Worm (Caenorhabditis elegans) whole organism, L4 larva: Measurements from ENCODE around the gene W02D7.11.

Source experiments
- F44E2.7 ChIP-seq: fragments of 200-800 bp; sonication (Bioruptor generic); IDR thresholded peaks from 2 replicates; pipeline ENCODE4 v2.1.2; 2022; ENCODE audit warnings: missing genetic modification characterization, missing compliant biosample characterization
- Y48G9A.11 ChIP-seq: fragments of 200-800 bp; sonication (Bioruptor generic); IDR thresholded peaks from 2 replicates; pipeline ENCODE4 v1.3.6; 2022; ENCODE audit warnings: missing genetic modification reagents, missing genetic modification characterization, missing compliant biosample characterization
- aha-1 ChIP-seq: fragments of 150-350 bp; peaks from one replicate; lab custom pipeline; 2014; ENCODE audit warnings: missing biosample characterization, missing genetic modification characterization
- aly-2 ChIP-seq: sonication (generic microtip); optimal IDR thresholded peaks from 2 replicates; lab custom pipeline; 2018; ENCODE audit warnings: missing biosample characterization, missing genetic modification characterization
- ces-1 ChIP-seq: fragments of 150-350 bp; sonication (generic microtip); optimal IDR thresholded peaks from 4 replicates; lab custom pipeline; 2014; ENCODE audit warnings: missing biosample characterization, missing genetic modification reagents, missing genetic modification characterization
- daf-16 ChIP-seq, 3 experiments: sonication (generic microtip); optimal IDR thresholded peaks; 2 replicates each; lab custom pipeline; 2016 to 2017; ENCODE audit warnings: missing genetic modification characterization in 3 of 3, missing genetic modification reagents in 3 of 3, mild to moderate bottlenecking in 2 of 3, missing compliant biosample characterization in 2 of 3, missing biosample characterization in 1 of 3, moderate library complexity in 1 of 3
- dmd-9 ChIP-seq: fragments of 200-800 bp; sonication (Bioruptor generic); IDR thresholded peaks from 2 replicates; pipeline ENCODE4 v1.3.6; 2022; ENCODE audit warnings: missing genetic modification reagents, missing genetic modification characterization, missing compliant biosample characterization
- duxl-1 ChIP-seq: sonication (generic microtip); optimal IDR thresholded peaks from 2 replicates; lab custom pipeline; 2016; ENCODE audit warnings: mild to moderate bottlenecking, missing genetic modification characterization, moderate library complexity, missing compliant biosample characterization; ENCODE audit not compliant: poor library complexity
- gei-8 ChIP-seq: fragments of 200-800 bp; sonication (Bioruptor generic); optimal IDR thresholded peaks from 2 replicates; lab custom pipeline; 2018; ENCODE audit warnings: mild to moderate bottlenecking, missing genetic modification characterization, missing compliant biosample characterization
- hlh-11 ChIP-seq: fragments of 200-800 bp; sonication (Bioruptor generic); optimal IDR thresholded peaks from 2 replicates; lab custom pipeline; 2018; ENCODE audit warnings: mild to moderate bottlenecking, missing genetic modification characterization, missing compliant biosample characterization
- lin-13 ChIP-seq: fragments of 150-350 bp; optimal IDR thresholded peaks from 2 replicates; lab custom pipeline; 2014; ENCODE audit warnings: missing biosample characterization, missing genetic modification reagents, missing genetic modification characterization
- mxl-2 ChIP-seq: fragments of 200-800 bp; sonication (Bioruptor generic); conservative IDR thresholded peaks from 2 replicates; pipeline ENCODE4 v1.3.6; 2022; ENCODE audit warnings: missing genetic modification reagents, missing genetic modification characterization, missing compliant biosample characterization
- nhr-111 ChIP-seq: fragments of 200-800 bp; sonication (Bioruptor generic); optimal IDR thresholded peaks from 2 replicates; lab custom pipeline; 2018; ENCODE audit warnings: mild to moderate bottlenecking, missing genetic modification characterization, missing compliant biosample characterization
- nhr-28 ChIP-seq: fragments of 150-350 bp; optimal IDR thresholded peaks from 2 replicates; lab custom pipeline; 2014; ENCODE audit warnings: missing biosample characterization, missing genetic modification characterization
- nhr-76 ChIP-seq: fragments of 150-350 bp; optimal IDR thresholded peaks from 2 replicates; lab custom pipeline; 2014; ENCODE audit warnings: missing biosample characterization, missing genetic modification characterization
- nhr-77 ChIP-seq: fragments of 150-350 bp; optimal IDR thresholded peaks from 2 replicates; lab custom pipeline; 2014; ENCODE audit warnings: missing biosample characterization, missing genetic modification characterization
- skn-1 ChIP-seq: fragments of 150-350 bp; optimal IDR thresholded peaks from 2 replicates; lab custom pipeline; 2014; ENCODE audit warnings: missing biosample characterization, missing genetic modification characterization
- spr-1 ChIP-seq: sonication (generic microtip); optimal IDR thresholded peaks from 2 replicates; lab custom pipeline; 2016; ENCODE audit warnings: mild to moderate bottlenecking, missing genetic modification characterization, missing compliant biosample characterization
- tag-97 ChIP-seq: fragments of 200-800 bp; sonication (Bioruptor generic); IDR thresholded peaks from 2 replicates; pipeline ENCODE4 v1.3.6; 2022; ENCODE audit warnings: missing genetic modification characterization, missing compliant biosample characterization
- unc-39 ChIP-seq: sonication (generic microtip); optimal IDR thresholded peaks from 2 replicates; lab custom pipeline; 2017; ENCODE audit warnings: missing biosample characterization, missing genetic modification characterization
- vab-7 ChIP-seq: fragments of 200-800 bp; sonication (Bioruptor generic); IDR thresholded peaks from 2 replicates; pipeline ENCODE4 v1.3.6; 2022; ENCODE audit warnings: missing genetic modification reagents, missing genetic modification characterization, missing compliant biosample characterization
- zip-2 ChIP-seq: fragments of 150-350 bp; optimal IDR thresholded peaks from 2 replicates; lab custom pipeline; 2014; ENCODE audit warnings: missing biosample characterization, missing genetic modification characterization

W02D7.11 gene

ce11 chrV:8254973-8255372 lies 49.3 kb downstream of the W02D7.11 start:
- TF ChIP-seq hlh-11 (tag; lab: Kevin White, UChicago), result no peak
- no peak for TF ChIP-seq nhr-111 (GFP tag; lab: Kevin White, UChicago)
- no peak for TF ChIP-seq tag-97
- no peak for TF ChIP-seq nhr-28 (tag; lab: Kevin White, UChicago)
- no peak for TF ChIP-seq daf-16 (GFP tag; optimal IDR thresholded peaks at IDR 0.05; lab: Kevin White, UChicago)
- no peak for TF ChIP-seq daf-16 (tag; optimal IDR thresholded peaks at IDR 0.05; lab: Kevin White, UChicago)
- no peak for TF ChIP-seq skn-1 (tag; lab: Kevin White, UChicago)
- no peak for TF ChIP-seq mxl-2 (GFP tag; lab: Robert Waterston, UW)

DNA sequence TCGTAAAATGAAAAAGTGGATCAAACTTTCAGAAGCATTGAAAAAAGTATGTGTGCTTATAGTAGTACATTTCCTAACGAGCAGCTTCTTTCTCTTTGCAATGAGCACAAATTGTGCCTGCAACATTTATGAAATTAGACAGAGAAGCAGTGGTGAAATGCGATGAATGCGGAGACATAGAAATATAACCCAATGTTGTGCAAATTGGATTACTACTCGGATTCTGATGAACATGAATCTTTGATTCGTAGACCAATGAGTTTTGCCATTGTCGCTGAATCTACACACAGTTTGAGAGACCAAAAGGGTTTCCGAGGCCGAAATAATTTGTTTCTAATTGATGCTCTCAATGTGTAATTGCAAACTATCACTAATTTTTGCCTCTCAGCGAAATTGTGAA lies 50.4 kb downstream of the W02D7.11 start:
- TF ChIP-seq nhr-76 (tag; lab: Kevin White, UChicago) (no peak), nhr-77 (tag; lab: Kevin White, UChicago) (no peak), unc-39 (tag; lab: Kevin White, UChicago) (no peak), duxl-1 (no peak), aly-2 (tag; lab: Kevin White, UChicago) (no peak), Y48G9A.11 (no peak), lin-13 (GFP tag; lab: Kevin White, UChicago) (no peak), vab-7 (GFP tag; lab: Robert Waterston, UW) (no peak), spr-1 (no peak), zip-2 (tag; lab: Kevin White, UChicago) (no peak), dmd-9 (GFP tag; lab: Robert Waterston, UW) (no peak), gei-8 (GFP tag; lab: Kevin White, UChicago) (no peak), F44E2.7 (no peak), aha-1 (tag; lab: Kevin White, UChicago) (peak; percentile 81), ces-1 (GFP tag; lab: Kevin White, UChicago) (peak; percentile 53)
